Worm (Caenorhabditis elegans) whole organism, L4/young adult: Measurements from ENCODE around the gene shw-3.

ENCODE experiments used
- W03F9.2 ChIP-seq: fragments of 150-350 bp; optimal IDR thresholded peaks from 2 replicates; lab custom pipeline; 2014; ENCODE audit warnings: missing biosample characterization, missing genetic modification characterization
- dao-5 ChIP-seq: sonication (generic microtip); optimal IDR thresholded peaks from 2 replicates; lab custom pipeline; 2016; ENCODE audit warnings: missing genotype, missing genetic modification characterization, moderate library complexity, missing compliant biosample characterization
- him-1 ChIP-seq: sonication (generic microtip); optimal IDR thresholded peaks from 2 replicates; lab custom pipeline; 2016; ENCODE audit warnings: missing genotype, missing genetic modification reagents, missing genetic modification characterization, missing compliant biosample characterization

Gene shw-3

ce11 chrV:12944229-12944628 is 42.7 kb downstream of the shw-3 start, which contains the start of gene T16G1.3:
TSS of gene T16G1.3 (minus strand) at chrV:12944329.
- TF ChIP-seq dao-5 (tag; lab: Kevin White, UChicago) (no peak), W03F9.2 (tag; lab: Kevin White, UChicago) (no peak), him-1 (no peak)

- TF ChIP-seq dao-5 (tag; lab: Kevin White, UChicago) (no peak), W03F9.2 (tag; lab: Kevin White, UChicago) (no peak), him-1 (no peak)
These were observed 43.6 kb downstream of the shw-3 start for ce11 chrV:12943399-12943798.

- TF ChIP-seq him-1 (no peak), dao-5 (tag; lab: Kevin White, UChicago) (no peak)
These were observed 45.0 kb downstream of the shw-3 start, which contains the start of gene T16G1.4 for ce11 chrV:12941797-12942474. TSS of gene T16G1.4 (minus strand) at chrV:12941847.

ce11 chrV:12939434-12939833 is 47.5 kb downstream of the shw-3 start, which contains the start of gene T16G1.5:
TSS of gene T16G1.5 (minus strand) at chrV:12939552.
- no peak for TF ChIP-seq him-1
- no peak for TF ChIP-seq W03F9.2 (tag; lab: Kevin White, UChicago)
- no peak for TF ChIP-seq dao-5 (tag; lab: Kevin White, UChicago)

- no peak for TF ChIP-seq him-1
- no peak for TF ChIP-seq dao-5 (tag; lab: Kevin White, UChicago)
- no peak for TF ChIP-seq W03F9.2 (tag; lab: Kevin White, UChicago)
These were observed 49.9 kb downstream of the shw-3 start, which contains the start of gene T16G1.6 for ce11 chrV:12937098-12937497. TSS of gene T16G1.6 (minus strand) at chrV:12937174.

- TF ChIP-seq him-1: no peak
- no peak for TF ChIP-seq W03F9.2 (tag; lab: Kevin White, UChicago)
- no peak for TF ChIP-seq dao-5 (tag; lab: Kevin White, UChicago)
These were observed 52.0 kb downstream of the shw-3 start, which contains the start of gene T16G1.7 for ce11 chrV:12934976-12935375. TSS of gene T16G1.7 (minus strand) at chrV:12935112.

ce11 chrV:12933654-12934053 is 53.3 kb downstream of the shw-3 start:
- TF ChIP-seq W03F9.2 (tag; lab: Kevin White, UChicago) (no peak), him-1 (no peak), dao-5 (tag; lab: Kevin White, UChicago) (no peak)

- TF ChIP-seq W03F9.2 (tag; lab: Kevin White, UChicago) (no peak), him-1 (no peak), dao-5 (tag; lab: Kevin White, UChicago) (no peak)
These were observed 57.9 kb downstream of the shw-3 start, which contains the start of gene T16G1.2 for ce11 chrV:12928929-12929532. TSS of gene T16G1.2 (plus strand) at chrV:12929482.

- TF ChIP-seq him-1 (no peak), dao-5 (tag; lab: Kevin White, UChicago) (no peak), W03F9.2 (tag; lab: Kevin White, UChicago) (no peak)
These were observed 62.8 kb downstream of the shw-3 start, which contains the start of gene pqn-67 for ce11 chrV:12924128-12924527. TSS of gene pqn-67 (plus strand) at chrV:12924428.
